Worm (Caenorhabditis elegans): ENCODE results near the gene bed-2.

bed-2 gene

DNA sequence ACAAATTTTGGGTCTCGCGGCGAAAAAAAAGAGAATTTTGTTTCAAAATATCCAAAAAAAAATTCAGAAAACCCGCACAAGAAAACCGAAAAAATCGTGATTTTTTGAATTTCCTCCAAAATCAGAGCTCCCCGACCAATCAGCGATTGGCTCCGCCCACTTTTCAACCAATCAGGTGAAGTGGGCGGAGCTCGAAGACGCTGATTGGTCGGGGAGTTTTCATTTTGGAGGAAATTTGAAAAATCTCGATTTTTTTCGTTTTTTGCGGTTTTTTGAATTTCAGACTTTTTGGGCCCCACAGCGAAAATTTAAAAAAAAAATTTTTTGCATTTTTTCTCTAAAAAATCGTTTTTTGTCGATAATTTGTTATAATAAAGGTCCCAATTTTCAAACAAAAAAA, 19.0 kb upstream of the bed-2 start:
- TF ChIP-seq tra-1 (GFP tag; IDR thresholded peaks at IDR 0.05) = no peak
- no peak for TF ChIP-seq ZK337.2 (GFP tag; IDR thresholded peaks at IDR 0.05)
- TF ChIP-seq hlh-11 (tag; optimal IDR thresholded peaks at IDR 0.05) = no peak
- TF ChIP-seq fos-1 (tag; optimal IDR thresholded peaks at IDR 0.05) = no peak
- TF ChIP-seq gei-8 (GFP tag; optimal IDR thresholded peaks at IDR 0.05) = no peak
- TF ChIP-seq jun-1 (tag; optimal IDR thresholded peaks at IDR 0.05) = no peak
- no peak for TF ChIP-seq nhr-11 (tag; optimal IDR thresholded peaks at IDR 0.05)
- no peak for TF ChIP-seq dve-1 (tag; optimal IDR thresholded peaks at IDR 0.05; ENCODE audit: insufficient read depth)
- TF ChIP-seq nhr-41 (GFP tag; IDR thresholded peaks at IDR 0.05) = no peak
- no peak for TF ChIP-seq attf-4 (tag; optimal IDR thresholded peaks at IDR 0.05)
- TF ChIP-seq ctbp-1 (GFP tag; IDR thresholded peaks at IDR 0.05) = no peak
- no peak for TF ChIP-seq lim-7 (GFP tag; IDR thresholded peaks at IDR 0.05)
- TF ChIP-seq lir-3 (tag; optimal IDR thresholded peaks at IDR 0.05) = no peak
- TF ChIP-seq R02D3.7 (tag; optimal IDR thresholded peaks at IDR 0.05) = no peak

DNA sequence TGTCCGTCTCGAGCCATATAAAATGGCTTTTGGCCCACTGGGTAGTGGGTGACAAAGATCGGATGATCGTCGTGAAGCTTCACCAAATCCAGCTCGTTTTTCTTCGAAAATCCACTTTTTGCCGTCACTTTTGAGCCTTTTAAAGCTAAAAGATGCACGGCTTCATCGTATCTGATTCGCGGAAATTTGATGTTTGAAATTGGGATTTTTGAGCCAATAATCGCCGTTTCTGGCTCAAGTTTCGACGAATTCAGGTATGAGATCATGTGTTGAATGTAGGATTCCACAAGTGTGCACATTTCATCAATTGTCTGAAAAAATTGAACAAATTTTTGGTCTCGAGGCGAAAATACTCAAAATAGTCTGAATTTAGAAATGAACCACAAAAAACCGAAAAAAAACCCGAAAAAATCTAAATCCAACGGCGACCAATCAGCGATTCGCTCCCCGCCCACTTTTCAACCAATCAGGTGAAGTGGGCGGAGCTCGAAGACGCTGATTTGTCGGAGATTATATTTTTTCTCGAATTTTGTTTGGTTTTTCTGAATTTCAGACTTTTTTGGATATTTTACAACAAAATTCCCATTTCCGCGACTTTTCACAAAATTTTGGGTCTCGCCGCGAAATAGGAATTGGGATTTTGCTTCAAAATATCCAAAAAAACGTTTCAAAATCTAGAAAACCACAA, 18.2 kb upstream of the bed-2 start:
- TF ChIP-seq aha-1 (tag) = peak; percentile 94
- TF ChIP-seq F10B5.3 (tag; optimal IDR thresholded peaks at IDR 0.05) = no peak
- TF ChIP-seq arid-1 (GFP tag; conservative IDR thresholded peaks at IDR 0.05) = no peak

DNA sequence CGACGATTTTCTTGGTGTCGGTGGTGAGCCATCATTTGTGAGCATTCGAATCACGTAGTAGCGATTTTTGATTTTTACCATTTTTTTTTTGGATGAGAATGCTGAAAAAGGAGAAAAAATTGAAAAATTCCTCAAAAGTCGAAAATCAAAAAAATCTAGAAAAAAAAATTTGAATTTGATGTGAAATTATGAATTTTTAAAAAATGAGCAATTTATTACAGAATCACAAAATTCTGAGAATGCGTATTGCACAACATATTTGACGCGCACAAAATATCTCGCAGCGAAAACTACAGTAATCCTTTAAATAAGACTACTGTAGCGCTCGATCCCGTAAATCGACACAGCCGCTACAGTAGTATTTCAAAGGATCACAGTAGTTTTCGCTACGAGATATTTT, 16.6 kb upstream of the bed-2 start, which contains the start of gene popl-5:
popl-5 (minus strand) TSS at position 101 of the 400 bp plus-strand sequence.
- no peak for TF ChIP-seq spr-3 (GFP tag; optimal IDR thresholded peaks at IDR 0.05)
- no peak for TF ChIP-seq F49E8.2 (tag; optimal IDR thresholded peaks at IDR 0.05; ENCODE audit: borderline replicate concordance)
- TF ChIP-seq egl-27 (tag; optimal IDR thresholded peaks at IDR 0.05) = no peak
- TF ChIP-seq aha-1 (tag) = no peak
- no peak for TF ChIP-seq nhr-237 (tag; optimal IDR thresholded peaks at IDR 0.05)
- no peak for TF ChIP-seq zfp-3 (GFP tag; conservative IDR thresholded peaks at IDR 0.05)
- TF ChIP-seq sdz-12 (GFP tag; optimal IDR thresholded peaks at IDR 0.05) = no peak

DNA sequence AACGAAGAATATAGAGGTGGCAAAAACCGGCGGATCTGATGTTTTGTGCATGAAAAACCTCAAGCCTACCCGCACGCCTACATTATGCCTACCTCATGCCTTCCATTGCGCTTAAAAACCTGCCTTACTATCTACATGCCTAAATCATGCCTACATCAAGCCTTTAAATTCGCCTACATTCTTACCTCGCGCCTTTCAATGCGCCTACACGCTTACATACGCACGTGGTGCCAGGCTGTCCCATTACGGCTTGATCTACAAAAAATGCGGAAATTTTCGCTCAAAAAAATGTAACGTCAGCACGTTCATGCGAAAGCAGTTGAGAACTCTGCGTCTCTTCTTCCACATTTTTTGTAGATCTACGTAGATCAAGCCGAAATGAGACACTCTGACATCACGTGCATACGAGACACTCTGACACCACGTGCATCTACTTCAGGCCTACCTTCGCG, 13.6 kb upstream of the bed-2 start, which contains the start of gene fbxa-220:
fbxa-220 (minus strand) TSS at position 51 of the 452 bp plus-strand sequence.
- TF ChIP-seq unc-130 (GFP tag; optimal IDR thresholded peaks at IDR 0.05) (no peak), daf-8 (GFP tag; IDR thresholded peaks at IDR 0.05) (no peak), aha-1 (tag) (peak; percentile 95), Y105C5A.15 (GFP tag; IDR thresholded peaks at IDR 0.05) (no peak), nhr-10 (tag; optimal IDR thresholded peaks at IDR 0.05) (no peak)

DNA sequence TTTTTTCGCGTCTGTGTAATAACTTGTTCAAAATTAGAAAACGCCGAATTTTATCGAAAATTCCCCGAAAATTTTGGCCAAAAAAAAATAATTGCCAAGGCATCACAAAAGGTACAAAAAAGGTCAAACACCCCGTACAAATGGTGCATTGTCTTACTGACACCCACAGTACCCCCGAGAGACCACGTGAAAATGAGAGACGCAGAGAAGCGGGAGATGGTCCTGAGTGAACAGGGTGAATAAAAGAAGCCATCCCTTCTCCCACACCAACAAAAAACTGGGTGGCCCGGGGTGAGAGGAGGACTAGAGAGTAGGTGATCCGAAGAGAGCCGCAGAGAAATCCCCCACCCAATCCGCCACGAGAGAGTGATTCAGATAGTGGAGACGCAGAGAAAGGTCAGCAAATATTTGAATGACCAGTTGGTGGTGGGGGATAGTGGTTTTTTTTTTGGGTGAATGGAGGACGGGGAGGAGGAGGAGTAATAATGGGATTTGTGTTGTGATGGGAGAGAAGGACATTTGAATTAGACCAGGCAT, 10.8 kb upstream of the bed-2 start:
- TF ChIP-seq gei-8 (GFP tag; optimal IDR thresholded peaks at IDR 0.05) (no peak), set-16 (GFP tag; IDR thresholded peaks at IDR 0.05) (peak; percentile 55), Y5F2A.4 (GFP tag; optimal IDR thresholded peaks at IDR 0.05) (no peak), rbr-2 (tag; optimal IDR thresholded peaks at IDR 0.05) (no peak)

All from whole organism, L4 larva.